Worm (Caenorhabditis elegans) whole organism, young adult: ENCODE results near the gene clec-187.

Experiments used
- D2030.7 ChIP-seq: fragments of 200-800 bp; sonication (Bioruptor generic); IDR thresholded peaks from 2 replicates; pipeline ENCODE4 v1.3.6; 2022; ENCODE audit warnings: missing genetic modification reagents, missing genetic modification characterization, missing compliant biosample characterization
- Y67H2A.10 ChIP-seq: fragments of 200-800 bp; sonication (Bioruptor generic); conservative IDR thresholded peaks from 2 replicates; pipeline ENCODE4 v1.3.6; 2022; ENCODE audit warnings: missing genetic modification reagents, missing genetic modification characterization, missing compliant biosample characterization
- dox-1 ChIP-seq: fragments of 200-800 bp; sonication (Bioruptor generic); IDR thresholded peaks from 2 replicates; pipeline ENCODE4 v1.3.6; 2022; ENCODE audit warnings: missing genetic modification reagents, missing genetic modification characterization, missing compliant biosample characterization
- hsf-1 ChIP-seq: fragments of 200-800 bp; sonication (Bioruptor generic); IDR thresholded peaks from 2 replicates; pipeline ENCODE4 v1.3.6; 2022; ENCODE audit warnings: missing genetic modification reagents, missing genetic modification characterization, missing compliant biosample characterization
- madf-8 ChIP-seq: fragments of 200-800 bp; sonication (Bioruptor generic); conservative IDR thresholded peaks from 2 replicates; pipeline ENCODE4 v1.3.6; 2022; ENCODE audit warnings: missing genetic modification reagents, missing genetic modification characterization, missing compliant biosample characterization
- mes-4 ChIP-seq: sonication (generic microtip); optimal IDR thresholded peaks from 2 replicates; lab custom pipeline; 2016; ENCODE audit warnings: missing genotype, missing genetic modification characterization, missing compliant biosample characterization
- snpc-1.3 ChIP-seq: sonication (generic microtip); optimal IDR thresholded peaks from 2 replicates; lab custom pipeline; 2017; ENCODE audit warnings: missing genetic modification characterization, mild to moderate bottlenecking, missing compliant biosample characterization, antibody characterized with exemption, moderate library complexity, missing genotype, missing genetic modification reagents; ENCODE audit not compliant: insufficient read depth
- snpc-4 ChIP-seq, 5 experiments: fragments of 150-350 bp in 1 of 5; sonication (generic microtip) in 4 of 5; optimal IDR thresholded peaks; 2 replicates each; lab custom pipeline; 2014 to 2018; ENCODE audit warnings: missing genetic modification characterization in 5 of 5, missing biosample characterization in 3 of 5, antibody characterized with exemption in 2 of 5, mild to moderate bottlenecking in 2 of 5, missing compliant biosample characterization in 2 of 5, missing genotype in 2 of 5, moderate library complexity in 2 of 5, missing genetic modification reagents in 1 of 5
- somi-1 ChIP-seq: fragments of 200-800 bp; sonication (Bioruptor generic); optimal IDR thresholded peaks from 2 replicates; lab custom pipeline; 2018; ENCODE audit warnings: mild to moderate bottlenecking, missing genetic modification characterization, missing compliant biosample characterization

- no peak for TF ChIP-seq mes-4 (tag; lab: Kevin White, UChicago)
- no peak for TF ChIP-seq snpc-4 (GFP tag; optimal IDR thresholded peaks at IDR 0.05; lab: Kevin White, UChicago)
- TF ChIP-seq snpc-4 (tag; optimal IDR thresholded peaks at IDR 0.05; lab: Kevin White, UChicago) = no peak
- no peak for TF ChIP-seq hsf-1 (GFP tag; lab: Robert Waterston, UW)
- no peak for TF ChIP-seq Y67H2A.10 (GFP tag; lab: Robert Waterston, UW)
- TF ChIP-seq snpc-1.3 (tag; lab: Kevin White, UChicago) = no peak
- TF ChIP-seq dox-1 = no peak
- no peak for TF ChIP-seq somi-1 (GFP tag; lab: Kevin White, UChicago)
- TF ChIP-seq madf-8 (GFP tag; lab: Robert Waterston, UW) = no peak
- no peak for TF ChIP-seq D2030.7 (GFP tag; lab: Robert Waterston, UW)
Measured at ce11 chrIV:12891080-12891479, 19.8 kb upstream of the clec-187 start.
